Fruit fly (Drosophila melanogaster) whole organism, wandering third instar larva: ENCODE data around the gene obst-H.

Source experiments
- N ChIP-seq: fragments of >200 bp; optimal IDR thresholded peaks from 2 replicates; lab custom pipeline; 2018; ENCODE audit warnings: missing biosample characterization, missing external identifiers, missing genetic modification characterization
- OdsH ChIP-seq: fragments of 200-800 bp; sonication (Bioruptor generic); optimal IDR thresholded peaks from 2 replicates; lab custom pipeline; 2016; ENCODE audit warnings: missing biosample characterization, mild to moderate bottlenecking, missing genetic modification characterization
- br ChIP-seq: fragments of 200-800 bp; sonication (Bioruptor generic); optimal IDR thresholded peaks from 2 replicates; lab custom pipeline; 2016; ENCODE audit warnings: missing biosample characterization, missing genetic modification characterization
- fru ChIP-seq: fragments of 200-800 bp; sonication (Bioruptor generic); optimal IDR thresholded peaks from 3 replicates; lab custom pipeline; 2016; ENCODE audit warnings: missing biosample characterization, mild to moderate bottlenecking, missing genetic modification characterization

DNA sequence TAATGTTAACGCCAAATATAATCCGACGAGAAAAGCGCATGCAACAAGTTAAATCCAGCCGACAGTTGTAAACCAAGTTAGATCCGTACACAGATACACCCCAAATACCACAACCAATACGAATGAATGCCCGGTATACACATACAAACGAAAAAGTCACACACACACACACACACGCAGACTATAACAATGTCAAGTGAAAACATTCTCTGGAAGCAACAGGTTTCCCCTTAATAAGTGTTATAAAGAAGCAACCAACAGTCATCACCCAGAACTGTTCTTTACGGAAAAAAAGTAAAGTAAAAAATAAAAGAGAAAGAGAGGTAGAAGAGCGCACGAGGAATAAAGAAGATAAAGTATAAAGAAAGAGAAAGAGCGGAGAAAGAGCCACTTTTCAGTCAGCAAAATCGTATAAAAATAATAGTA, 6.8 kb upstream of the obst-H start:
- TF ChIP-seq OdsH (GFP tag; lab: Kevin White, UChicago): no peak
- no peak for TF ChIP-seq br (GFP tag; lab: Kevin White, UChicago)
- no peak for TF ChIP-seq fru (GFP tag; lab: Kevin White, UChicago)
- TF ChIP-seq N (GFP tag; lab: Kevin White, UChicago): peak; percentile 44
